Worm (Caenorhabditis elegans) whole organism, L3 larva: Measurements from ENCODE around the gene F09G2.8.

ENCODE experiments used
- R02D3.7 ChIP-seq: fragments of 150-350 bp; optimal IDR thresholded peaks from 2 replicates; lab custom pipeline; 2014; ENCODE audit warnings: missing biosample characterization, missing genetic modification characterization
- ZK546.5 ChIP-seq: sonication (generic microtip); optimal IDR thresholded peaks from 2 replicates; lab custom pipeline; 2017; ENCODE audit warnings: missing biosample characterization, missing genetic modification characterization
- aly-2 ChIP-seq: fragments of 150-350 bp; optimal IDR thresholded peaks from 2 replicates; lab custom pipeline; 2014; ENCODE audit warnings: missing biosample characterization, missing genetic modification characterization
- ama-1 ChIP-seq: fragments of 150-350 bp; optimal IDR thresholded peaks from 2 replicates; lab custom pipeline; 2018
- ceh-16 ChIP-seq: sonication (generic microtip); optimal IDR thresholded peaks from 2 replicates; lab custom pipeline; 2017; ENCODE audit warnings: missing biosample characterization, missing genetic modification characterization
- ceh-28 ChIP-seq: fragments of 150-350 bp; optimal IDR thresholded peaks from 2 replicates; lab custom pipeline; 2014; ENCODE audit warnings: missing biosample characterization, missing genetic modification reagents, missing genetic modification characterization
- ceh-82 ChIP-seq: fragments of 150-350 bp; optimal IDR thresholded peaks from 2 replicates; lab custom pipeline; 2014; ENCODE audit warnings: missing biosample characterization, missing genetic modification characterization
- ceh-9 ChIP-seq: sonication (generic microtip); optimal IDR thresholded peaks from 2 replicates; lab custom pipeline; 2018; ENCODE audit warnings: missing biosample characterization, missing genetic modification characterization
- egl-27 ChIP-seq: sonication (generic microtip); optimal IDR thresholded peaks from 4 replicates; lab custom pipeline; 2017; ENCODE audit warnings: missing biosample characterization, missing genetic modification reagents, missing genetic modification characterization
- egl-5 ChIP-seq: fragments of 150-350 bp; optimal IDR thresholded peaks from 2 replicates; lab custom pipeline; 2017; ENCODE audit warnings: missing biosample characterization, missing genetic modification reagents, missing genetic modification characterization, inconsistent platforms
- elt-2 ChIP-seq: sonication (generic microtip); optimal IDR thresholded peaks from 2 replicates; lab custom pipeline; 2016; ENCODE audit warnings: missing genetic modification reagents, mild to moderate bottlenecking, missing genetic modification characterization, missing compliant biosample characterization
- fkh-10 ChIP-seq: sonication (generic microtip); optimal IDR thresholded peaks from 2 replicates; lab custom pipeline; 2017; ENCODE audit warnings: missing biosample characterization, missing genetic modification reagents, missing genetic modification characterization
- fkh-2 ChIP-seq: fragments of 150-350 bp; optimal IDR thresholded peaks from 2 replicates; lab custom pipeline; 2014; ENCODE audit warnings: missing biosample characterization, missing genetic modification reagents, missing genetic modification characterization
- fos-1 ChIP-seq: fragments of 150-350 bp; optimal IDR thresholded peaks from 2 replicates; lab custom pipeline; 2014; ENCODE audit warnings: missing biosample characterization, missing genetic modification characterization
- hmg-11 ChIP-seq: sonication (generic microtip); optimal IDR thresholded peaks from 2 replicates; lab custom pipeline; 2016; ENCODE audit warnings: missing genetic modification characterization, missing compliant biosample characterization
- jun-1 ChIP-seq: fragments of 150-350 bp; optimal IDR thresholded peaks from 2 replicates; lab custom pipeline; 2014; ENCODE audit warnings: missing biosample characterization, missing genetic modification reagents, missing genetic modification characterization
- lsy-12 ChIP-seq: sonication (generic microtip); optimal IDR thresholded peaks from 2 replicates; lab custom pipeline; 2016; ENCODE audit warnings: mild to moderate bottlenecking, missing genetic modification characterization, missing compliant biosample characterization
- mml-1 ChIP-seq: fragments of 150-350 bp; sonication (generic microtip); optimal IDR thresholded peaks from 3 replicates; lab custom pipeline; 2014; ENCODE audit warnings: missing biosample characterization, missing genetic modification characterization
- nfya-1 ChIP-seq: sonication (generic microtip); optimal IDR thresholded peaks from 2 replicates; lab custom pipeline; 2017; ENCODE audit warnings: missing genetic modification characterization, mild to moderate bottlenecking, missing compliant biosample characterization, antibody characterized with exemption, moderate library complexity; ENCODE audit not compliant: insufficient read depth
- nhr-12 ChIP-seq: fragments of 150-350 bp; optimal IDR thresholded peaks from 2 replicates; lab custom pipeline; 2014; ENCODE audit warnings: missing biosample characterization, missing genetic modification characterization
- nhr-23 ChIP-seq: fragments of 150-350 bp; optimal IDR thresholded peaks from 2 replicates; lab custom pipeline; 2014; ENCODE audit warnings: missing biosample characterization, missing genetic modification reagents, missing genetic modification characterization
- nhr-237 ChIP-seq: fragments of 150-350 bp; optimal IDR thresholded peaks from 2 replicates; lab custom pipeline; 2014; ENCODE audit warnings: missing biosample characterization, missing genetic modification characterization
- nhr-25 ChIP-seq: sonication (generic microtip); optimal IDR thresholded peaks from 2 replicates; lab custom pipeline; 2017; ENCODE audit warnings: missing biosample characterization, missing genetic modification characterization
- nhr-43 ChIP-seq: sonication (generic microtip); optimal IDR thresholded peaks from 2 replicates; lab custom pipeline; 2016; ENCODE audit warnings: mild to moderate bottlenecking, missing genetic modification characterization, missing compliant biosample characterization; ENCODE audit not compliant: poor library complexity, severe bottlenecking
- nhr-76 ChIP-seq: fragments of 150-350 bp; sonication (generic microtip); optimal IDR thresholded peaks from 5 replicates; lab custom pipeline; 2014; ENCODE audit warnings: missing biosample characterization, missing genetic modification characterization
- pha-4 ChIP-seq: fragments of 150-350 bp; optimal IDR thresholded peaks from 2 replicates; lab custom pipeline; 2014; ENCODE audit warnings: missing biosample characterization, missing genetic modification reagents, missing genetic modification characterization
- pqm-1 ChIP-seq: fragments of 150-350 bp; optimal IDR thresholded peaks from 2 replicates; lab custom pipeline; 2017; ENCODE audit warnings: missing biosample characterization, missing genetic modification characterization, inconsistent platforms
- sea-2 ChIP-seq: fragments of 150-350 bp; sonication (generic microtip); optimal IDR thresholded peaks from 4 replicates; lab custom pipeline; 2014; ENCODE audit warnings: missing biosample characterization, missing genetic modification reagents, missing genetic modification characterization
- skn-1 ChIP-seq: fragments of 150-350 bp; optimal IDR thresholded peaks from 2 replicates; lab custom pipeline; 2014; ENCODE audit warnings: missing biosample characterization, missing genetic modification characterization
- snpc-4 ChIP-seq: fragments of 150-350 bp; optimal IDR thresholded peaks from 2 replicates; lab custom pipeline; 2014; ENCODE audit warnings: missing biosample characterization, missing genetic modification characterization
- tbx-2 ChIP-seq: sonication (generic microtip); optimal IDR thresholded peaks from 2 replicates; lab custom pipeline; 2016; ENCODE audit warnings: mild to moderate bottlenecking, missing genetic modification characterization, missing compliant biosample characterization
- unc-39 ChIP-seq: sonication (generic microtip); optimal IDR thresholded peaks from 4 replicates; lab custom pipeline; 2017; ENCODE audit warnings: missing biosample characterization, missing genetic modification characterization
- zag-1 ChIP-seq: fragments of 150-350 bp; optimal IDR thresholded peaks from 2 replicates; lab custom pipeline; 2014; ENCODE audit warnings: missing biosample characterization, missing genetic modification characterization
- ztf-4 ChIP-seq: fragments of 150-350 bp; optimal IDR thresholded peaks from 2 replicates; lab custom pipeline; 2014; ENCODE audit warnings: missing biosample characterization, missing genetic modification characterization

F09G2.8 gene

DNA sequence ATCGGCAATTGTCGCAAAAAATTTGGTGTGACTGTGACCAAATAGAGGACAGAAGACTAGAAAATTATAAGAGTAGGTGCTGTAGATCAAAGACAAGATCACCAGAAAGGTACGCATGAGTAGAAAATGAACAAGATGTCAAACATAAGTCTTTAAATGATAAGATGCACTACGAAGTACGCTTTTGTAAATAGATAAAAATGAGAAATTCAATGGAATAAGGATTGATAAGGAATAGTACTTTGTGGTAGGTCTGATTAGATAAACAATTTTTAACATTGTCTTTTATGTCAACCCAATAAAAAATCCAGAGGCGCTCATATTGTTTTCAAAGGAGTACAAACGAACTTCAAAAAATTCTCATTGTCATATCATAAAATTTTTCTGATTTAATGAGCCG is 42.9 kb downstream of the F09G2.8 start, which contains the start of gene F10D2.8:
Gene F10D2.8 (minus strand): TSS at position 145 of the 400 bp plus-strand sequence.
- TF ChIP-seq egl-27 (tag; lab: Kevin White, UChicago) = no peak
- peak; percentile 35 for TF ChIP-seq pha-4 (tag; lab: Kevin White, UChicago)
- peak; percentile 95 for TF ChIP-seq pqm-1 (tag; lab: Kevin White, UChicago)
- TF ChIP-seq nhr-43 (tag; lab: Kevin White, UChicago) = no peak
- no peak for TF ChIP-seq ceh-9 (tag; lab: Kevin White, UChicago)
- TF ChIP-seq elt-2 (tag; lab: Kevin White, UChicago) = peak; percentile 89
- TF ChIP-seq nhr-237 (tag; lab: Kevin White, UChicago) = no peak
- TF ChIP-seq tbx-2 (tag; lab: Kevin White, UChicago) = no peak
- no peak for TF ChIP-seq ZK546.5
- no peak for TF ChIP-seq ceh-82 (tag; lab: Kevin White, UChicago)
- no peak for TF ChIP-seq nhr-76
- TF ChIP-seq snpc-4 = no peak
- peak; percentile 21 for TF ChIP-seq jun-1 (tag; lab: Kevin White, UChicago)
- TF ChIP-seq fkh-2 (tag; lab: Kevin White, UChicago) = no peak
- TF ChIP-seq zag-1 = no peak
- TF ChIP-seq ceh-28 (tag; lab: Kevin White, UChicago) = no peak
- TF ChIP-seq ama-1 (lab: Kevin White, UChicago) = no peak
- TF ChIP-seq R02D3.7 (tag; lab: Kevin White, UChicago) = no peak
- TF ChIP-seq fkh-10 (GFP tag; lab: Kevin White, UChicago) = no peak
- TF ChIP-seq nfya-1 = no peak
- TF ChIP-seq ztf-4 = no peak

DNA sequence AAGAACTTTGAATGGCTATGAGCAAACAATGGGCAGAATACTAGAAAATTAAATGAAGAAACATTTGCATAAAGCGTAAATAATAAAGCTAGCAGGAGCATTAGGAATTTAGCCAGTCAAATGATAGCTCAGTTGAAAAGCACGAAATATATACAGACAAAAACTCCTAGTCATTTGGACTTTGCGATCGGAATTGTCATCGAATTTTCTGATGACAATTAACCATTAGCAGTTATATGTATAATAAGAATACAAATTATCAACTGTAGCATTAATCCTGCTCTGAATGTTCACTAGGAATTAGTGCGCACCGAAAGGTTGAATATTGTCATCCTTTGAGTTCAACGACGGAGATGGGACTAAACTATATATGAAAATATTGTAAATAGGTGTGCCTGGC is 46.1 kb downstream of the F09G2.8 start, which contains the start of gene ugt-38:
Gene ugt-38 (minus strand): TSS at position 101 of the 400 bp plus-strand sequence.
- no peak for TF ChIP-seq ceh-16 (tag; lab: Kevin White, UChicago)
- TF ChIP-seq mml-1 = no peak
- TF ChIP-seq ceh-9 (tag; lab: Kevin White, UChicago) = no peak
- no peak for TF ChIP-seq snpc-4
- no peak for TF ChIP-seq elt-2 (tag; lab: Kevin White, UChicago)
- no peak for TF ChIP-seq zag-1
- no peak for TF ChIP-seq ceh-28 (tag; lab: Kevin White, UChicago)
- TF ChIP-seq nhr-12 (tag; lab: Kevin White, UChicago) = no peak
- TF ChIP-seq egl-5 (tag; lab: Kevin White, UChicago) = no peak
- no peak for TF ChIP-seq nhr-25
- TF ChIP-seq aly-2 = no peak
- no peak for TF ChIP-seq sea-2
- no peak for TF ChIP-seq ZK546.5
- TF ChIP-seq pqm-1 (tag; lab: Kevin White, UChicago) = no peak
- TF ChIP-seq nhr-43 (tag; lab: Kevin White, UChicago) = no peak
- TF ChIP-seq lsy-12 = no peak
- no peak for TF ChIP-seq hmg-11 (tag; lab: Kevin White, UChicago)
- no peak for TF ChIP-seq fkh-2 (tag; lab: Kevin White, UChicago)

ce11 chrV:7145250-7145850 is 48.1 kb downstream of the F09G2.8 start, which contains the start of gene ugt-37:
ugt-37 (minus strand) TSS chrV:7145318.
- TF ChIP-seq fkh-2 (tag; lab: Kevin White, UChicago) (no peak), elt-2 (tag; lab: Kevin White, UChicago) (peak; percentile 33), ztf-4 (no peak), nhr-76 (no peak), ZK546.5 (no peak), lsy-12 (no peak), nhr-25 (no peak)

DNA sequence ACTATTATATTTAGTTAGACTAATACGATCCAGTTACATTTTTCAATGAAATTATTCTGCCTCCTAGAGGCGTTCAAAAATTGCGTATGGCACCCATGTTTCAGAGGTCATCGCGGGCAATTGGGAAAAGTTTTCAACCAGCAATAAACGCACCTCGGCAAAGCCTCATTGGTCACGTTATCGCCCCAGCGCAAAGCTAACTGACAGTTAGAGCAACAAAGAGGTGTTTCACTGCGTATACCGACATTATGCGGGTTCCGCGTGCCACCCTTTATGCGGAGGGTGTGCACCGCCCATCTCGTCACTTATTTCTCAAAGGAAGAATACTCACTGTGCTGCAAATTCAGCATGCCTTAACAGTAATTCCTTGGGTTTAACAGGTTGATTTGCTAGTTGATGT is 50.8 kb downstream of the F09G2.8 start:
- TF ChIP-seq elt-2 (tag; lab: Kevin White, UChicago) (peak; percentile 33), snpc-4 (peak; percentile 68), pqm-1 (tag; lab: Kevin White, UChicago) (peak; percentile 46), nhr-237 (tag; lab: Kevin White, UChicago) (no peak)

DNA sequence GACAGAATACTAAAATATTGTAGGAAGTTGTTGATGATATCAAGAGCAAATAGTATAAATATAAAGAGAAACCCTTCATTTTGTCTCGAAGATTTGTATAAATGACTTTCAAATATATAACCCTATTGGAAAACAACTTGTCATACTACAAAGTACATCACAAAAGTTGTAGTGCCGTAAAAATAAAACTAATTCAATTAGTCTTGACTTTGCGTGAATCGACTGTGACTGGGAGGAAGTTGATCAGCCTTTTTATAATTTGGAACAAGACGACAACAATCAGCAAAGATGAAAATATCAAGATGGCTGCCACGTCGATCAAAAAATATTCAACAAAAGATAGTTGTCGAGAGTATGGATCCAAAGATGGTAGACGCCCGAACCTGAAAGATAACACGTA is 51.6 kb downstream of the F09G2.8 start, which contains the start of gene ugt-40:
Gene ugt-40 (minus strand): TSS at position 101 of the 400 bp plus-strand sequence.
- TF ChIP-seq ceh-16 (tag; lab: Kevin White, UChicago) (no peak), hmg-11 (tag; lab: Kevin White, UChicago) (no peak), snpc-4 (no peak), fos-1 (tag; lab: Kevin White, UChicago) (no peak), skn-1 (tag; lab: Kevin White, UChicago) (no peak), ceh-9 (tag; lab: Kevin White, UChicago) (no peak), pha-4 (tag; lab: Kevin White, UChicago) (no peak), unc-39 (no peak), nhr-23 (tag; lab: Kevin White, UChicago) (no peak)
